Worm (Caenorhabditis elegans): Measurements from ENCODE around the gene Y105C5B.1413.

DNA sequence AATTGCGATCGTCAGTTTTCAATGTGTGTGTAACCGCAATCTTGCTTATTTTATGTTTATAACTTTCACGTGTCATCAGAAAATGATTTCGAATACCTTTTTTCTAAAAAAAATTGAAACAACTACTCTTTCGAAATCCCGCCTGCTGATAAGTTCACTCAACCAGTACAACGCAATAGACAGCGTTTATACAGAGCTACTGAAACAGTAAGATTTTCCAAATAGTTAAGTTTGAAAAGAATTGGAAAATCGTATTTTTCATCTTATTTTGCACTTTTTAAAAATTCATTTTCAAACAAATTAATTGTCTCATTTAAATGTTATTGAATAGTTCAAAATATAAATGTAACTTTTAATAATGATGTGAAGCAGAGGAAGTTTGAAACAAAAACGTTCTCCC, 45.7 kb downstream of the Y105C5B.1413 start:
- TF ChIP-seq hlh-30 (tag; optimal IDR thresholded peaks at IDR 0.05; ENCODE audit: insufficient read depth) (no peak), ceh-9 (tag; optimal IDR thresholded peaks at IDR 0.05) (no peak), C08G9.2 (tag; optimal IDR thresholded peaks at IDR 0.05) (no peak), tbx-7 (tag; optimal IDR thresholded peaks at IDR 0.05) (no peak), pax-1 (tag; optimal IDR thresholded peaks at IDR 0.05) (no peak), elt-4 (tag; optimal IDR thresholded peaks at IDR 0.05) (no peak)
